Worm (Caenorhabditis elegans) whole organism, L4/young adult: Measurements from ENCODE around the gene C18H7.11.

ENCODE experiments used
- W03F9.2 ChIP-seq: fragments of 150-350 bp; optimal IDR thresholded peaks from 2 replicates; lab custom pipeline; 2014; ENCODE audit warnings: missing biosample characterization, missing genetic modification characterization
- dao-5 ChIP-seq: sonication (generic microtip); optimal IDR thresholded peaks from 2 replicates; lab custom pipeline; 2016; ENCODE audit warnings: missing genotype, missing genetic modification characterization, moderate library complexity, missing compliant biosample characterization
- him-1 ChIP-seq: sonication (generic microtip); optimal IDR thresholded peaks from 2 replicates; lab custom pipeline; 2016; ENCODE audit warnings: missing genotype, missing genetic modification reagents, missing genetic modification characterization, missing compliant biosample characterization

- TF ChIP-seq dao-5 (tag; lab: Kevin White, UChicago): no peak
- no peak for TF ChIP-seq him-1 (tag; lab: Kevin White, UChicago)
- no peak for TF ChIP-seq W03F9.2
Measured at ce11 chrIV:560780-561179, 35.9 kb upstream of the C18H7.11 start.
